Fruit fly (Drosophila melanogaster) whole organism, embryonic: ENCODE data around the gene CG12116.

Experiments used
- Abd-B ChIP-seq: fragments of 200-800 bp; sonication (Bioruptor generic); optimal IDR thresholded peaks from 2 replicates; lab custom pipeline; 2018; ENCODE audit warnings: missing biosample characterization, mild to moderate bottlenecking, missing genetic modification characterization, moderate library complexity
- Bdp1 ChIP-seq: fragments of 200-800 bp; sonication (Bioruptor generic); optimal IDR thresholded peaks from 3 replicates; lab custom pipeline; 2016; ENCODE audit warnings: missing biosample characterization, missing genetic modification characterization
- CG12299 ChIP-seq: fragments of 200-800 bp; sonication (Bioruptor generic); optimal IDR thresholded peaks from 2 replicates; lab custom pipeline; 2018; ENCODE audit warnings: missing biosample characterization, mild to moderate bottlenecking, missing genetic modification characterization
- CG12769 ChIP-seq: fragments of 200-800 bp; sonication (Bioruptor generic); optimal IDR thresholded peaks from 2 replicates; lab custom pipeline; 2019; ENCODE audit warnings: missing biosample characterization, mild to moderate bottlenecking, missing genetic modification characterization, moderate library complexity
- CG13287 ChIP-seq: fragments of 200-800 bp; sonication (Bioruptor generic); IDR thresholded peaks from 2 replicates; pipeline ENCODE4 v1.3.6; 2022; ENCODE audit warnings: missing biosample characterization, missing genetic modification characterization; ENCODE audit not compliant: partially characterized antibody
- CG13894 ChIP-seq: fragments of 200-800 bp; sonication (Bioruptor generic); optimal IDR thresholded peaks from 3 replicates; lab custom pipeline; 2018; ENCODE audit warnings: missing biosample characterization, mild to moderate bottlenecking, missing genetic modification characterization, moderate library complexity
- CG18011 ChIP-seq: fragments of 200-800 bp; sonication (Bioruptor generic); optimal IDR thresholded peaks from 2 replicates; lab custom pipeline; 2017; ENCODE audit warnings: missing biosample characterization, missing genetic modification characterization, mild to moderate bottlenecking, moderate library complexity, missing genotype
- CG1832 ChIP-seq: fragments of 200-800 bp; sonication (Bioruptor generic); optimal IDR thresholded peaks from 2 replicates; lab custom pipeline; 2017; ENCODE audit warnings: missing biosample characterization, mild to moderate bottlenecking, missing genetic modification characterization, inconsistent platforms
- CG18599 ChIP-seq: fragments of 200-800 bp; sonication (Bioruptor generic); optimal IDR thresholded peaks from 3 replicates; lab custom pipeline; 2017; ENCODE audit warnings: missing biosample characterization, missing genetic modification characterization, mild to moderate bottlenecking, moderate library complexity, missing genetic modification reagents
- CG18764 ChIP-seq: fragments of 200-800 bp; sonication (Bioruptor generic); optimal IDR thresholded peaks from 3 replicates; lab custom pipeline; 2016; ENCODE audit warnings: missing biosample characterization, missing genetic modification characterization
- CG2199 ChIP-seq: fragments of 200-800 bp; sonication (Bioruptor generic); IDR thresholded peaks from 3 replicates; pipeline ENCODE4 v1.3.6; 2022; ENCODE audit warnings: missing biosample characterization, missing genetic modification characterization
- CG31365 ChIP-seq: fragments of 200-800 bp; sonication (Bioruptor generic); optimal IDR thresholded peaks from 2 replicates; lab custom pipeline; 2018; ENCODE audit warnings: missing biosample characterization, mild to moderate bottlenecking, missing genetic modification characterization
- CG32772 ChIP-seq: fragments of 200-800 bp; sonication (Bioruptor generic); IDR thresholded peaks from 2 replicates; pipeline ENCODE4 v1.3.6; 2022; ENCODE audit warnings: missing biosample characterization, missing genetic modification characterization
- CG33557 ChIP-seq: fragments of 200-800 bp; sonication (Bioruptor generic); optimal IDR thresholded peaks from 2 replicates; lab custom pipeline; 2019; ENCODE audit warnings: missing biosample characterization, mild to moderate bottlenecking, missing genetic modification characterization, moderate library complexity
- CG3726 ChIP-seq: fragments of 200-800 bp; sonication (Bioruptor generic); IDR thresholded peaks from 3 replicates; pipeline ENCODE4, ENCODE4 v1.3.6; 2022; ENCODE audit warnings: missing biosample characterization, missing genetic modification characterization
- CG3838 ChIP-seq: fragments of 200-800 bp; sonication (Bioruptor generic); optimal IDR thresholded peaks from 3 replicates; lab custom pipeline; 2016; ENCODE audit warnings: missing biosample characterization, missing genetic modification characterization
- CG4424 ChIP-seq: fragments of 200-800 bp; sonication (Bioruptor generic); optimal IDR thresholded peaks from 3 replicates; lab custom pipeline; 2016; ENCODE audit warnings: missing biosample characterization, missing genetic modification characterization
- CG6175 ChIP-seq: fragments of 200-800 bp; sonication (Bioruptor generic); IDR thresholded peaks from 3 replicates; pipeline ENCODE4 v1.3.6; 2022; ENCODE audit warnings: missing biosample characterization, missing genetic modification characterization
- CG6689 ChIP-seq: fragments of 200-800 bp; sonication (Bioruptor generic); IDR thresholded peaks from 2 replicates; pipeline ENCODE4 v1.3.6; 2022; ENCODE audit warnings: missing biosample characterization, missing genetic modification characterization
- CG8089 ChIP-seq: fragments of 200-800 bp; sonication (Bioruptor generic); optimal IDR thresholded peaks from 3 replicates; lab custom pipeline; 2016; ENCODE audit warnings: missing biosample characterization, missing genetic modification characterization
- CG9817 ChIP-seq: fragments of 200-800 bp; sonication (Bioruptor generic); optimal IDR thresholded peaks from 2 replicates; lab custom pipeline; 2018; ENCODE audit warnings: missing biosample characterization, mild to moderate bottlenecking, missing genetic modification characterization, moderate library complexity
- CG9876 ChIP-seq: fragments of 200-800 bp; sonication (Bioruptor generic); optimal IDR thresholded peaks from 2 replicates; lab custom pipeline; 2016; ENCODE audit warnings: missing biosample characterization, missing genetic modification characterization
- CTCF ChIP-seq: fragments of 200-800 bp; sonication (Bioruptor generic); optimal IDR thresholded peaks from 2 replicates; lab custom pipeline; 2017; ENCODE audit warnings: missing biosample characterization, mild to moderate bottlenecking, missing genetic modification characterization, moderate library complexity
- D ChIP-seq, 2 experiments: fragments of 200-800 bp in 1 of 2; fragments of >200 bp in 1 of 2; sonication (Bioruptor generic) in 1 of 2; optimal IDR thresholded peaks; 2 replicates in 1 of 2; 3 replicates in 1 of 2; lab custom pipeline; 2017; ENCODE audit warnings: mild to moderate bottlenecking in 1 of 2, missing biosample characterization in 1 of 2, missing genetic modification characterization in 1 of 2, missing genetic modification reagents in 1 of 2
- Dbx ChIP-seq: fragments of 200-800 bp; sonication (Bioruptor generic); IDR thresholded peaks from 3 replicates; pipeline ENCODE4 v1.3.6; 2022; ENCODE audit warnings: missing biosample characterization, missing genetic modification characterization
- Dip2 ChIP-seq: fragments of 200-800 bp; sonication (Bioruptor generic); IDR thresholded peaks from 2 replicates; pipeline ENCODE4 v1.3.6; 2022; ENCODE audit warnings: missing biosample characterization, missing genetic modification characterization
- Dip3 ChIP-seq: fragments of 200-800 bp; sonication (Bioruptor generic); optimal IDR thresholded peaks from 3 replicates; lab custom pipeline; 2016; ENCODE audit warnings: missing biosample characterization, missing genetic modification characterization
- Ptx1 ChIP-seq: fragments of 200-800 bp; sonication (Bioruptor generic); IDR thresholded peaks from 2 replicates; pipeline ENCODE4 v1.3.6; 2022; ENCODE audit warnings: missing biosample characterization, missing genetic modification characterization
- Vsx1 ChIP-seq: fragments of 200-800 bp; sonication (Bioruptor generic); optimal IDR thresholded peaks from 2 replicates; lab custom pipeline; 2017; ENCODE audit warnings: missing biosample characterization, mild to moderate bottlenecking, missing genetic modification characterization, missing genetic modification reagents
- ara ChIP-seq: fragments of 200-800 bp; sonication (Bioruptor generic); IDR thresholded peaks from 2 replicates; pipeline ENCODE4 v1.3.6; 2022; ENCODE audit warnings: missing biosample characterization, missing genetic modification characterization
- bcd ChIP-seq: fragments of 200-800 bp; sonication (Bioruptor generic); optimal IDR thresholded peaks from 2 replicates; lab custom pipeline; 2017; ENCODE audit warnings: missing biosample characterization, mild to moderate bottlenecking, missing genetic modification characterization
- btn ChIP-seq: fragments of 200-800 bp; sonication (Bioruptor generic); optimal IDR thresholded peaks from 2 replicates; lab custom pipeline; 2016; ENCODE audit warnings: missing biosample characterization, missing genetic modification characterization
- cas ChIP-seq: fragments of 200-800 bp; sonication (Bioruptor generic); IDR thresholded peaks from 2 replicates; pipeline ENCODE4 v1.3.6; 2022; ENCODE audit warnings: missing biosample characterization, missing genetic modification characterization
- emc ChIP-seq: fragments of 200-800 bp; sonication (Bioruptor generic); optimal IDR thresholded peaks from 2 replicates; lab custom pipeline; 2016; ENCODE audit warnings: missing biosample characterization, missing genetic modification characterization
- fd102C ChIP-seq: fragments of 200-800 bp; sonication (Bioruptor generic); optimal IDR thresholded peaks from 2 replicates; lab custom pipeline; 2018; ENCODE audit warnings: missing biosample characterization, mild to moderate bottlenecking, missing genetic modification characterization, moderate library complexity
- fu2 ChIP-seq: fragments of 200-800 bp; sonication (Bioruptor generic); optimal IDR thresholded peaks from 2 replicates; lab custom pipeline; 2016; ENCODE audit warnings: missing biosample characterization, missing genetic modification characterization
- gfzf ChIP-seq: fragments of 200-800 bp; sonication (Bioruptor generic); optimal IDR thresholded peaks from 2 replicates; lab custom pipeline; 2016; ENCODE audit warnings: missing biosample characterization, mild to moderate bottlenecking, missing genetic modification characterization, moderate library complexity
- gt ChIP-seq: fragments of 200-800 bp; sonication (Bioruptor generic); IDR thresholded peaks from 2 replicates; pipeline ENCODE4 v1.3.6; 2022; ENCODE audit warnings: missing biosample characterization, missing genetic modification characterization
- hth ChIP-seq: fragments of >200 bp; optimal IDR thresholded peaks from 2 replicates; lab custom pipeline; 2017; ENCODE audit warnings: inconsistent platforms
- inv ChIP-seq: fragments of 200-800 bp; sonication (Bioruptor generic); IDR thresholded peaks from 2 replicates; pipeline ENCODE4 v1.3.6; 2022; ENCODE audit warnings: missing biosample characterization, missing genetic modification characterization; ENCODE audit not compliant: partially characterized antibody
- oc ChIP-seq: fragments of 200-800 bp; sonication (Bioruptor generic); optimal IDR thresholded peaks from 2 replicates; lab custom pipeline; 2018; ENCODE audit warnings: missing biosample characterization, mild to moderate bottlenecking, missing genetic modification characterization, moderate library complexity
- pfk ChIP-seq: fragments of 200-800 bp; sonication (Bioruptor generic); optimal IDR thresholded peaks from 2 replicates; lab custom pipeline; 2018; ENCODE audit warnings: missing biosample characterization, mild to moderate bottlenecking, missing genetic modification characterization, moderate library complexity
- phol ChIP-seq: fragments of 200-800 bp; sonication (Bioruptor generic); optimal IDR thresholded peaks from 3 replicates; lab custom pipeline; 2018; ENCODE audit warnings: missing biosample characterization, mild to moderate bottlenecking, missing genetic modification characterization, moderate library complexity
- repo ChIP-seq: fragments of 200-800 bp; sonication (Bioruptor generic); optimal IDR thresholded peaks from 2 replicates; lab custom pipeline; 2016; ENCODE audit warnings: missing biosample characterization, missing genetic modification characterization
- sd ChIP-seq: fragments of 200-800 bp; sonication (Bioruptor generic); optimal IDR thresholded peaks from 3 replicates; lab custom pipeline; 2018; ENCODE audit warnings: missing biosample characterization, mild to moderate bottlenecking, missing genetic modification characterization, moderate library complexity
- seq ChIP-seq: fragments of 200-800 bp; sonication (Bioruptor generic); IDR thresholded peaks from 2 replicates; pipeline ENCODE4 v1.3.6; 2022; ENCODE audit warnings: missing biosample characterization, missing genetic modification characterization
- sob ChIP-seq: fragments of 200-800 bp; sonication (Bioruptor generic); IDR thresholded peaks from 2 replicates; pipeline ENCODE4 v1.3.6; 2022; ENCODE audit warnings: missing biosample characterization, missing genetic modification characterization
- trh ChIP-seq: fragments of 200-800 bp; sonication (Bioruptor generic); optimal IDR thresholded peaks from 2 replicates; lab custom pipeline; 2016; ENCODE audit warnings: missing biosample characterization, missing genetic modification characterization
- tx ChIP-seq: fragments of 200-800 bp; sonication (Bioruptor generic); optimal IDR thresholded peaks from 2 replicates; lab custom pipeline; 2016; ENCODE audit warnings: missing biosample characterization, missing genetic modification characterization
- vvl ChIP-seq: fragments of 200-800 bp; sonication (Bioruptor generic); IDR thresholded peaks from 2 replicates; pipeline ENCODE4 v1.3.6; 2022; ENCODE audit warnings: missing biosample characterization, missing genetic modification characterization
- zf30C ChIP-seq: fragments of 200-800 bp; sonication (Bioruptor generic); optimal IDR thresholded peaks from 3 replicates; lab custom pipeline; 2018; ENCODE audit warnings: missing biosample characterization, mild to moderate bottlenecking, missing genetic modification characterization

The CG12116 gene

dm6 chrX:8493473-8493872, 24.7 kb upstream of the CG12116 start (continued):
- TF ChIP-seq zf30C (no peak), CG12769 (tag; lab: Kevin White, UChicago) (peak; percentile 77), CG3838 (GFP tag; lab: Kevin White, UChicago) (no peak), btn (GFP tag; lab: Kevin White, UChicago) (no peak), sd (tag; lab: Kevin White, UChicago) (no peak), Dip3 (GFP tag; lab: Kevin White, UChicago) (no peak), CG13287 (GFP tag; lab: Robert Waterston, UW) (no peak), CG9817 (peak; percentile 38), seq (peak; percentile 42; the same call in 1 of the 2 replicates), sob (GFP tag; lab: Robert Waterston, UW) (peak; percentile 50; the same call in 1 of the 2 replicates), CG6689 (peak; percentile 57), CG18011 (no peak)

- no peak for TF ChIP-seq Dip2 (GFP tag; lab: Robert Waterston, UW)
- TF ChIP-seq repo (GFP tag; lab: Kevin White, UChicago), result no peak
- TF ChIP-seq fd102C (GFP tag; lab: Kevin White, UChicago), result no peak
- TF ChIP-seq emc, result no peak
- peak; percentile 68 for TF ChIP-seq Abd-B (GFP tag; lab: Kevin White, UChicago)
- no peak for TF ChIP-seq CTCF (GFP tag; lab: Kevin White, UChicago)
- TF ChIP-seq Bdp1 (GFP tag; lab: Kevin White, UChicago), result no peak
- no peak for TF ChIP-seq cas (GFP tag; lab: Robert Waterston, UW)
- TF ChIP-seq Ptx1 (GFP tag; lab: Robert Waterston, UW), result peak; percentile 87
- 0 out of 3 replicates have a peak, but pooled peaks have one; percentile 17 for TF ChIP-seq CG6175
- no peak for TF ChIP-seq pfk (GFP tag; lab: Kevin White, UChicago)
- TF ChIP-seq CG12299 (tag; lab: Kevin White, UChicago), result peak; percentile 9
- TF ChIP-seq hth (lab: Kevin White, UChicago), result no peak
- TF ChIP-seq CG3726 (GFP tag; lab: Robert Waterston, UW), result peak; percentile 81; the same call in 2 of the 3 replicates
- no peak for TF ChIP-seq D (optimal IDR thresholded peaks at IDR 0.05; lab: Kevin White, UChicago)
- peak; percentile 71 for TF ChIP-seq D (GFP tag; optimal IDR thresholded peaks at IDR 0.05; lab: Kevin White, UChicago)
- peak; percentile 92 for TF ChIP-seq vvl
- no peak for TF ChIP-seq gfzf (GFP tag; lab: Kevin White, UChicago)
- TF ChIP-seq inv (GFP tag; lab: Robert Waterston, UW), result no peak
- TF ChIP-seq CG13894 (tag; lab: Kevin White, UChicago), result no peak
- TF ChIP-seq CG9876 (GFP tag; lab: Kevin White, UChicago), result no peak
- TF ChIP-seq bcd, result peak; percentile 56
- peak; percentile 77 for TF ChIP-seq ara (GFP tag; lab: Robert Waterston, UW)
- no peak for TF ChIP-seq fu2 (GFP tag; lab: Kevin White, UChicago)
- TF ChIP-seq CG1832 (GFP tag; lab: Kevin White, UChicago), result no peak
- TF ChIP-seq trh (GFP tag; lab: Kevin White, UChicago), result peak; percentile 48
- peak; percentile 84 for TF ChIP-seq oc (tag; lab: Kevin White, UChicago)
- TF ChIP-seq CG18764 (GFP tag; lab: Kevin White, UChicago), result peak; percentile 36
- 0 out of 2 replicates have a peak, but pooled peaks have one; percentile 28 for TF ChIP-seq gt (GFP tag; lab: Robert Waterston, UW)
- peak; percentile 7 for TF ChIP-seq CG8089 (GFP tag; lab: Kevin White, UChicago)
- TF ChIP-seq phol (tag; lab: Kevin White, UChicago), result peak; percentile 82
- peak; percentile 83 for TF ChIP-seq CG32772 (GFP tag; lab: Robert Waterston, UW)
- TF ChIP-seq tx (GFP tag; lab: Kevin White, UChicago), result no peak
- TF ChIP-seq CG33557 (GFP tag; lab: Kevin White, UChicago), result no peak
- peak; percentile 54 for TF ChIP-seq CG18599 (GFP tag; lab: Kevin White, UChicago)
- 0 out of 3 replicates have a peak, but pooled peaks have one; percentile 16 for TF ChIP-seq Dbx (GFP tag; lab: Robert Waterston, UW)
- TF ChIP-seq CG31365, result no peak
- TF ChIP-seq Vsx1, result peak; percentile 36
- peak; percentile 77 for TF ChIP-seq CG4424 (GFP tag; lab: Kevin White, UChicago)
- TF ChIP-seq CG2199, result peak; percentile 36; the same call in 1 of the 3 replicates
These were observed 24.0 kb upstream of the CG12116 start for dm6 chrX:8492849-8493248.
